Fruit fly (Drosophila melanogaster): Measurements from ENCODE around the gene NAAT1.

- TF ChIP-seq h (optimal IDR thresholded peaks at IDR 0.05) (no peak), ttk (optimal IDR thresholded peaks at IDR 0.05) (no peak), psq (optimal IDR thresholded peaks at IDR 0.05) (no peak), insv (optimal IDR thresholded peaks at IDR 0.05) (no peak)
Observed at dm6 chrX:5422251-5422551, 11.6 kb upstream of the NAAT1 start.

All from Kc167 (cell line).